Worm (Caenorhabditis elegans) whole organism, L1 larva: ENCODE measurements around the gene K11D12.13.

ENCODE experiments used
- F16B12.6 ChIP-seq: fragments of 150-350 bp; optimal IDR thresholded peaks from 2 replicates; lab custom pipeline; 2014; ENCODE audit warnings: missing biosample characterization, missing genetic modification characterization
- blmp-1 ChIP-seq: fragments of 150-350 bp; optimal IDR thresholded peaks from 2 replicates; lab custom pipeline; 2014; ENCODE audit warnings: missing biosample characterization, missing genetic modification characterization
- ceh-63 ChIP-seq: fragments of 200-800 bp; sonication (Bioruptor generic); optimal IDR thresholded peaks from 2 replicates; lab custom pipeline; 2018; ENCODE audit warnings: mild to moderate bottlenecking, missing genetic modification characterization, missing compliant biosample characterization
- ceh-8 ChIP-seq: fragments of 200-800 bp; sonication (Bioruptor generic); optimal IDR thresholded peaks from 2 replicates; lab custom pipeline; 2018; ENCODE audit warnings: mild to moderate bottlenecking, missing genetic modification characterization, moderate library complexity, missing compliant biosample characterization
- ceh-88 ChIP-seq: fragments of 200-800 bp; sonication (Bioruptor generic); IDR thresholded peaks from 2 replicates; pipeline ENCODE4 v1.3.6; 2022; ENCODE audit warnings: missing genetic modification characterization, missing compliant biosample characterization
- efl-1 ChIP-seq, 4 experiments: fragments of 150-350 bp; optimal IDR thresholded peaks in 3 of 4; peaks in 1 of 4; 1 replicate in 1 of 4; 2 replicates in 3 of 4; lab custom pipeline; 2014; ENCODE audit warnings: missing biosample characterization in 2 of 4, missing genetic modification characterization in 2 of 4, missing genetic modification reagents in 2 of 4
- egl-13 ChIP-seq: sonication (generic microtip); optimal IDR thresholded peaks from 2 replicates; lab custom pipeline; 2016; ENCODE audit warnings: missing genotype, missing genetic modification reagents, missing genetic modification characterization, missing compliant biosample characterization
- egl-27 ChIP-seq, 2 experiments: fragments of 150-350 bp in 1 of 2; sonication (generic microtip); optimal IDR thresholded peaks; 3 replicates each; lab custom pipeline; 2017 to 2018; ENCODE audit warnings: missing biosample characterization in 2 of 2, missing genetic modification characterization in 2 of 2, missing genetic modification reagents in 2 of 2
- fkh-8 ChIP-seq: sonication (generic microtip); optimal IDR thresholded peaks from 2 replicates; lab custom pipeline; 2016; ENCODE audit warnings: mild to moderate bottlenecking, missing genetic modification characterization, missing compliant biosample characterization
- hlh-17 ChIP-seq: fragments of 200-800 bp; sonication (Bioruptor generic); optimal IDR thresholded peaks from 2 replicates; lab custom pipeline; 2018; ENCODE audit warnings: missing genetic modification characterization, mild to moderate bottlenecking, missing compliant biosample characterization, moderate library complexity, borderline replicate concordance
- hlh-4 ChIP-seq: sonication (generic microtip); optimal IDR thresholded peaks from 2 replicates; lab custom pipeline; 2016; ENCODE audit warnings: mild to moderate bottlenecking, missing genetic modification characterization, missing compliant biosample characterization
- hpl-2 ChIP-seq: fragments of 150-350 bp; optimal IDR thresholded peaks from 2 replicates; lab custom pipeline; 2014; ENCODE audit warnings: missing biosample characterization, missing genetic modification reagents, missing genetic modification characterization
- isw-1 ChIP-seq: fragments of 200-800 bp; sonication (Bioruptor generic); IDR thresholded peaks from 2 replicates; pipeline ENCODE4 v1.3.6; 2022; ENCODE audit warnings: missing genetic modification characterization, missing compliant biosample characterization
- jun-1 ChIP-seq: fragments of 150-350 bp; optimal IDR thresholded peaks from 2 replicates; lab custom pipeline; 2014; ENCODE audit warnings: missing biosample characterization, missing genetic modification reagents, missing genetic modification characterization
- lin-14 ChIP-seq: fragments of 200-800 bp; sonication (Bioruptor generic); optimal IDR thresholded peaks from 2 replicates; lab custom pipeline; 2018; ENCODE audit warnings: mild to moderate bottlenecking, missing genetic modification characterization, moderate library complexity, missing compliant biosample characterization
- lin-35 ChIP-seq, 2 experiments: fragments of 150-350 bp; optimal IDR thresholded peaks; 2 replicates each; lab custom pipeline; 2014; ENCODE audit warnings: missing biosample characterization in 2 of 2, missing genetic modification characterization in 2 of 2, missing genetic modification reagents in 2 of 2
- lir-3 ChIP-seq: sonication (generic microtip); optimal IDR thresholded peaks from 2 replicates; lab custom pipeline; 2016; ENCODE audit warnings: mild to moderate bottlenecking, missing genetic modification characterization, moderate library complexity, missing compliant biosample characterization; ENCODE audit not compliant: poor library complexity
- lsy-2 ChIP-seq, 2 experiments: fragments of 150-350 bp; optimal IDR thresholded peaks; 2 replicates each; lab custom pipeline; 2014; ENCODE audit warnings: missing biosample characterization in 2 of 2, missing genetic modification characterization in 2 of 2
- mep-1 ChIP-seq: fragments of 150-350 bp; optimal IDR thresholded peaks from 2 replicates; lab custom pipeline; 2014; ENCODE audit warnings: missing biosample characterization, missing genetic modification characterization
- nhr-12 ChIP-seq: sonication (generic microtip); optimal IDR thresholded peaks from 2 replicates; lab custom pipeline; 2017; ENCODE audit warnings: missing biosample characterization, missing genetic modification characterization
- nhr-47 ChIP-seq: sonication (generic microtip); optimal IDR thresholded peaks from 2 replicates; lab custom pipeline; 2016; ENCODE audit warnings: mild to moderate bottlenecking, missing genetic modification characterization, moderate library complexity, missing compliant biosample characterization
- nhr-76 ChIP-seq: sonication (generic microtip); optimal IDR thresholded peaks from 2 replicates; lab custom pipeline; 2017; ENCODE audit warnings: missing biosample characterization, missing genetic modification characterization
- nhr-77 ChIP-seq: fragments of 150-350 bp; optimal IDR thresholded peaks from 2 replicates; lab custom pipeline; 2014; ENCODE audit warnings: missing biosample characterization, missing genetic modification characterization
- nhr-90 ChIP-seq: sonication (generic microtip); optimal IDR thresholded peaks from 2 replicates; lab custom pipeline; 2016; ENCODE audit warnings: mild to moderate bottlenecking, missing genetic modification characterization, missing compliant biosample characterization; ENCODE audit not compliant: poor library complexity
- pag-3 ChIP-seq: sonication (generic microtip); optimal IDR thresholded peaks from 2 replicates; lab custom pipeline; 2017; ENCODE audit warnings: missing genetic modification characterization, mild to moderate bottlenecking, missing compliant biosample characterization, antibody characterized with exemption, borderline replicate concordance; ENCODE audit not compliant: insufficient read depth
- pax-3 ChIP-seq: fragments of 200-800 bp; sonication (Bioruptor generic); optimal IDR thresholded peaks from 2 replicates; lab custom pipeline; 2018; ENCODE audit warnings: mild to moderate bottlenecking, missing genetic modification characterization, moderate library complexity, missing compliant biosample characterization
- rnt-1 ChIP-seq: sonication (generic microtip); optimal IDR thresholded peaks from 2 replicates; lab custom pipeline; 2016; ENCODE audit warnings: mild to moderate bottlenecking, missing genetic modification characterization, moderate library complexity, missing compliant biosample characterization
- snu-23 ChIP-seq: sonication (generic microtip); optimal IDR thresholded peaks from 2 replicates; lab custom pipeline; 2016; ENCODE audit warnings: missing genetic modification characterization, missing compliant biosample characterization
- sup-37 ChIP-seq: fragments of 200-800 bp; sonication (Bioruptor generic); optimal IDR thresholded peaks from 2 replicates; lab custom pipeline; 2018; ENCODE audit warnings: mild to moderate bottlenecking, missing genetic modification characterization, missing compliant biosample characterization
- tlp-1 ChIP-seq: fragments of 150-350 bp; optimal IDR thresholded peaks from 2 replicates; lab custom pipeline; 2014; ENCODE audit warnings: missing biosample characterization, missing genetic modification characterization
- unc-62 ChIP-seq: fragments of 150-350 bp; optimal IDR thresholded peaks from 2 replicates; lab custom pipeline; 2014; ENCODE audit warnings: missing biosample characterization, missing genetic modification reagents, missing genetic modification characterization
- xbp-1 ChIP-seq: sonication (generic microtip); optimal IDR thresholded peaks from 2 replicates; lab custom pipeline; 2016; ENCODE audit warnings: missing genetic modification characterization, missing compliant biosample characterization
- zip-4 ChIP-seq: fragments of 200-800 bp; sonication (Bioruptor generic); optimal IDR thresholded peaks from 2 replicates; lab custom pipeline; 2018; ENCODE audit warnings: mild to moderate bottlenecking, missing genetic modification characterization, moderate library complexity, missing compliant biosample characterization
- ztf-11 ChIP-seq, 2 experiments: sonication (generic microtip); optimal IDR thresholded peaks; 2 replicates each; lab custom pipeline; 2016 to 2017; ENCODE audit warnings: missing genetic modification characterization in 2 of 2, missing biosample characterization in 1 of 2, missing compliant biosample characterization in 1 of 2
- ztf-4 ChIP-seq: fragments of 150-350 bp; optimal IDR thresholded peaks from 2 replicates; lab custom pipeline; 2014; ENCODE audit warnings: missing biosample characterization, missing genetic modification characterization

Gene K11D12.13

DNA sequence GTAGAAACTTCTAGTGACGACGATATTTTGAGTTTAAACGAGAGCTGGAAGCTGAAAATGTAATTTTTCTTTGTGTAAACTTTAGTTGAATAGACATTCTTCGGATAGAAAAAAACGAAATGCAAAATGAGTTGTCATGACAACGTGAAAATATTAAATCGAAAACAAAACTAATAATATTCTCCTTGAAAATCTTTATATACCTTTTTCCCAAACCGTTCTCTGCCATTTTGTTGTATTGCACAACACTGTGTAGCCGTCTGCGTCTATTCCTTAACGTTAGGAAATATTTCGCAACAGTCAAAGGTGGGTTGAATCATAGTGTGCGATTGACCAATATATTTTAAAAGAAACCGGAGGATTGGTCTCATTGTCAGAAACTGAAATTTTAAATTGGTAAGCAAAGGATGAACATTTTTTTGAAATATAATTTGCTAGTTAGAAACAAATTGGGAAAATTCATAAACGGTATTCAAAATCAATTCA lies 47.7 kb downstream of the K11D12.13 start, which contains the start of gene Y58A7A.3 (continued):
- TF ChIP-seq lir-3 (tag; lab: Kevin White, UChicago) (no peak), nhr-76 (no peak), egl-13 (no peak), zip-4 (GFP tag; lab: Kevin White, UChicago) (peak; percentile 96), hlh-17 (no peak), pag-3 (no peak), lin-14 (GFP tag; lab: Kevin White, UChicago) (peak; percentile 77), hpl-2 (GFP tag; lab: Kevin White, UChicago) (peak; percentile 64), lsy-2 (tag; optimal IDR thresholded peaks at IDR 0.05; lab: Kevin White, UChicago) (peak; percentile 9 to 76), hlh-4 (no peak), nhr-90 (tag; lab: Kevin White, UChicago) (peak; percentile 51), jun-1 (peak; percentile 35), ceh-8 (GFP tag; lab: Kevin White, UChicago) (no peak), tlp-1 (tag; lab: Kevin White, UChicago) (no peak), fkh-8 (tag; lab: Kevin White, UChicago) (no peak), isw-1 (GFP tag; lab: Robert Waterston, UW) (peak; percentile 35; the same call in 1 of the 2 replicates), sup-37 (GFP tag; lab: Kevin White, UChicago) (no peak), unc-62 (no peak), snu-23 (peak; percentile 49), nhr-77 (tag; lab: Kevin White, UChicago) (no peak), F16B12.6 (tag; lab: Kevin White, UChicago) (peak; percentile 20), pax-3 (no peak), rnt-1 (peak; percentile 15), ceh-88 (GFP tag; lab: Robert Waterston, UW) (no peak), ceh-63 (GFP tag; lab: Kevin White, UChicago) (no peak), nhr-47 (tag; lab: Kevin White, UChicago) (peak; percentile 31), xbp-1 (no peak), ztf-4 (tag; lab: Kevin White, UChicago) (no peak), efl-1 (optimal IDR thresholded peaks at IDR 0.05; lab: Kevin White, UChicago) (peak; percentile 36 to 60), efl-1 (GFP tag; optimal IDR thresholded peaks at IDR 0.05 in 1 of 2; lab: Kevin White, UChicago) (peak in 1 of 2 experiments; percentile 39), egl-27 (tag; optimal IDR thresholded peaks at IDR 0.05; lab: Kevin White, UChicago) (no peak), ztf-11 (tag; optimal IDR thresholded peaks at IDR 0.05; lab: Kevin White, UChicago) (no peak), lin-35 (GFP tag; optimal IDR thresholded peaks at IDR 0.05; lab: Kevin White, UChicago) (peak in 1 of 2 experiments; percentile 71), mep-1 (tag; lab: Kevin White, UChicago) (peak; percentile 20), blmp-1 (tag; lab: Kevin White, UChicago) (peak; percentile 41), nhr-12 (tag; lab: Kevin White, UChicago) (no peak)
- TF ChIP-seq, all 84 proteins: peak for 30
